Worm (Caenorhabditis elegans): ENCODE data around the gene oac-31.

ce11 chrV:1583242-1583641 is 41.6 kb upstream of the oac-31 start:
- TF ChIP-seq peb-1 (tag; optimal IDR thresholded peaks at IDR 0.05), result no peak
- no peak for TF ChIP-seq elt-3 (tag; optimal IDR thresholded peaks at IDR 0.05)
- no peak for TF ChIP-seq nhr-6 (tag; optimal IDR thresholded peaks at IDR 0.05)
- no peak for TF ChIP-seq mdl-1 (tag; optimal IDR thresholded peaks at IDR 0.05)
